Worm (Caenorhabditis elegans): ENCODE measurements around the gene bus-17.

The bus-17 gene

ce11 chrX:15772674-15773073 is 6.5 kb upstream of the bus-17 start, which contains the start of gene Y7A5A.2:
Gene Y7A5A.2, minus strand, starts transcription at chrX:15772735.
- TF ChIP-seq blmp-1 (tag; optimal IDR thresholded peaks at IDR 0.05): peak; percentile 40
- TF ChIP-seq unc-39 (tag; optimal IDR thresholded peaks at IDR 0.05): no peak

DNA sequence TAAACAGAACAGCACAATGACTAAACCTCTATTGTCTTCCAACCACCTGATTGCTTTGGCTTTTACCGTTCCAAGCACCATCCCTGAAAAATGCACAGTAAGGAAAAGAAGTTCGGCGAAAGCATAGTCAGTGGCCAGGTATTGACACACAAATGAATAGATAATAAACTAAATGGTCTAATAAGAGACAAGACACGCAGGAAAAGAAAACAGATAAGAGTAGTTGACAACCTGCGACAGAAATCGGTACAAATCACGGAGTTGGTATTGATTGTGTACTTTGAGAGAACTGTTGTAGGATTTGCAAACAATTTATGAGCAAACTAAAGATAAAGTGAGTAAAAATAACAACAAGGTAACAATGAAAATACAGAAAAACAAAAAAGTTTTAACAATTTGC is 5.3 kb upstream of the bus-17 start, which contains the start of gene Y7A5A.1:
TSS of gene Y7A5A.1 (minus strand) at position 83 of the 400 bp plus-strand sequence.
- TF ChIP-seq nhr-237 (tag; optimal IDR thresholded peaks at IDR 0.05) (no peak), flh-1 (GFP tag; optimal IDR thresholded peaks at IDR 0.05) (no peak), ztf-11 (tag; optimal IDR thresholded peaks at IDR 0.05) (no peak), snpc-4 (tag; optimal IDR thresholded peaks at IDR 0.05) (no peak), bed-3 (GFP tag; optimal IDR thresholded peaks at IDR 0.05) (no peak), elt-1 (tag; optimal IDR thresholded peaks at IDR 0.05; ENCODE audit: borderline replicate concordance, insufficient read depth) (no peak), ceh-43 (GFP tag; optimal IDR thresholded peaks at IDR 0.05) (no peak), mep-1 (tag; optimal IDR thresholded peaks at IDR 0.05) (no peak), unc-62 (GFP tag; optimal IDR thresholded peaks at IDR 0.05) (no peak), lsy-2 (tag; optimal IDR thresholded peaks at IDR 0.05) (no peak), elt-3 (tag; optimal IDR thresholded peaks at IDR 0.05) (no peak), tbx-8 (GFP tag; optimal IDR thresholded peaks at IDR 0.05) (no peak), mls-2 (tag; optimal IDR thresholded peaks at IDR 0.05) (no peak), nhr-28 (tag; optimal IDR thresholded peaks at IDR 0.05) (no peak), sptf-1 (tag; optimal IDR thresholded peaks at IDR 0.05) (no peak)

ce11 chrX:15770787-15771186 is 4.6 kb upstream of the bus-17 start:
- TF ChIP-seq ztf-11 (tag; optimal IDR thresholded peaks at IDR 0.05) (no peak), M03D4.4 (tag; optimal IDR thresholded peaks at IDR 0.05) (no peak), unc-62 (GFP tag; optimal IDR thresholded peaks at IDR 0.05) (no peak), elt-1 (tag; optimal IDR thresholded peaks at IDR 0.05; ENCODE audit: borderline replicate concordance, insufficient read depth) (no peak), nhr-237 (tag; optimal IDR thresholded peaks at IDR 0.05) (no peak), tbx-8 (GFP tag; optimal IDR thresholded peaks at IDR 0.05) (no peak), snpc-4 (tag; optimal IDR thresholded peaks at IDR 0.05) (no peak), nhr-76 (tag; optimal IDR thresholded peaks at IDR 0.05) (no peak), nhr-12 (tag; optimal IDR thresholded peaks at IDR 0.05) (no peak)

DNA sequence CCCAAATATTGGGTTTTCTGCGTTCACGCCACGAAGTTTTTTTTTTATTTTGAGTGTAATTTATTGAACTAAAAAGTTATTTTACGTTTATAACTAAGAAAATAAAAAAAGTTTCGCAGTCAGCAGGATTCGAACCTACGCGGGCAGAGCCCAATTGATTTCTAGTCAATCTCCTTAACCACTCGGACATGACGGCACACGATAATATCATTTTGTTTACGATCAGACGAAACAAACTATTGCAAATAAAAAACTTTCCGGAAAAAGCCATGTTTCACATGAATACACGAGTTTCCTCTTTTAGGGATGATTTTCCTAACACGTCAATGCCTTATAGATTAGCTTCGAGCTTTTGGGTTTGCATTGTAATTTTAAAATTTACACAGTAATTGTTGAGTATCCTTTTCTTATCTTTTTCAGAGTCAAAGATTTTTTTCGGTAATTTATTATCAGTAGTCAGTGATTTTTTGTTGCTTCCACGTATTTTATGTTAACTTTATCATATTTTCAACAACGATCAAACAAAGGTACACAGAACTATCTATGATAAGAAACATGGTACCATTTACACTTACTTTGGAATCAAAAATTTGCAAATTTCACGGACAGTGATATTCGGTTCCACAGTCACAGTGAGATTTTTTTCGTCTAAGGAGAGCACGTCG is 3.9 kb upstream of the bus-17 start:
- TF ChIP-seq ham-2 (GFP tag; optimal IDR thresholded peaks at IDR 0.05): no peak
- TF ChIP-seq drap-1 (GFP tag; optimal IDR thresholded peaks at IDR 0.05): no peak
- no peak for TF ChIP-seq snpc-4 (tag; optimal IDR thresholded peaks at IDR 0.05)
- TF ChIP-seq ceh-43 (GFP tag; optimal IDR thresholded peaks at IDR 0.05): no peak
- no peak for TF ChIP-seq nhr-28 (tag; optimal IDR thresholded peaks at IDR 0.05)
- TF ChIP-seq flh-1 (GFP tag; optimal IDR thresholded peaks at IDR 0.05): no peak
- no peak for TF ChIP-seq M03D4.4 (tag; optimal IDR thresholded peaks at IDR 0.05)
- TF ChIP-seq elt-3 (tag; optimal IDR thresholded peaks at IDR 0.05): no peak

DNA sequence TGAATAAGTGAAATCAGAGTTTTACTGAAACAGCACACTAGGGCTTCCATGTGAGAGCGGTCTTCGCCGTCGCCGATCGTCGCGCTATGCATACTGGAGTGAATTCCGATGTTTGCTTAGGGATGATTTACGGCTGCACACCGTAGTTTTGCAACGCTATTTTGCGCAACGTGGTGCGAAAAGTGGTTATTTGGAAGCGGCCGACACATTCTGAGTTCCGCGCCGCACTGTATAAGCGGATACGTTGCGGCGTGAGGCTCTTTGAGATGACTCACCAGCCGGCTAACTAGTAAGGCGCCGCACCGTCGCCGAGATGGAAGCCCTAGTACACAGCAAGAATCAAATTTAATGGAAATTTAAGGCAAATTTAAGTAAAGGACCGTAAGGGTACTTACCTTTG is 2.4 kb upstream of the bus-17 start:
- TF ChIP-seq M03D4.4 (tag; optimal IDR thresholded peaks at IDR 0.05): no peak
- no peak for TF ChIP-seq unc-39 (tag; optimal IDR thresholded peaks at IDR 0.05)
- no peak for TF ChIP-seq blmp-1 (tag; optimal IDR thresholded peaks at IDR 0.05)
- no peak for TF ChIP-seq ceh-83 (GFP tag; optimal IDR thresholded peaks at IDR 0.05)
- TF ChIP-seq ztf-11 (tag; optimal IDR thresholded peaks at IDR 0.05): no peak
- TF ChIP-seq tbx-8 (GFP tag; optimal IDR thresholded peaks at IDR 0.05): no peak
- no peak for TF ChIP-seq ham-2 (GFP tag; optimal IDR thresholded peaks at IDR 0.05)
- TF ChIP-seq lin-32 (GFP tag; optimal IDR thresholded peaks at IDR 0.05): no peak
- TF ChIP-seq ces-1 (GFP tag; optimal IDR thresholded peaks at IDR 0.05): no peak
- TF ChIP-seq mls-2 (tag; optimal IDR thresholded peaks at IDR 0.05): no peak
- no peak for TF ChIP-seq hlh-1 (tag; optimal IDR thresholded peaks at IDR 0.05)
- no peak for TF ChIP-seq cnd-1 (tag; optimal IDR thresholded peaks at IDR 0.05)
- TF ChIP-seq unc-62 (GFP tag; optimal IDR thresholded peaks at IDR 0.05): no peak
- TF ChIP-seq nhr-76 (tag; optimal IDR thresholded peaks at IDR 0.05): no peak
- no peak for TF ChIP-seq flh-1 (GFP tag; optimal IDR thresholded peaks at IDR 0.05)
- no peak for TF ChIP-seq nhr-2 (tag; optimal IDR thresholded peaks at IDR 0.05)
- TF ChIP-seq bed-3 (GFP tag; optimal IDR thresholded peaks at IDR 0.05): no peak
- no peak for TF ChIP-seq nhr-28 (tag; optimal IDR thresholded peaks at IDR 0.05)

DNA sequence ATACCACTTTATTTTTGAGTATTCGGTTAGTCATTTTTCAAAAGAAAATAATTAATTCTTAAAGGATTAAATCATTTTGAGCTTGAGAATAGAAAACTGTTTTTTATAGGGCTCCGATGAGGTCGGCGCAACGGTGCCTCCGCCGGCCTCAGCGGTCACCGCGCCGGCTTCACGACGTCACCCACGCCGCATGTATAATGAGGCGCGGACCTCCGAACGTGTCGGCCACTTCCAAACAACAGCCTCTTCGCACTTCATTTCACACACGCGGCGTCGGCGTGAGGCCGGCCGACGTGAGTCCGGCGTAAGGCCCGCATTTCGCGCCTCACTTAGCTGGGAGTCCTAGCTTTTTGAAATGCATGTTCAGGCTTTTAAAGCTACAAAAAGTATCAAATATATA is 707 bp upstream of the bus-17 start:
- TF ChIP-seq unc-120 (tag; optimal IDR thresholded peaks at IDR 0.05; ENCODE audit: poor library complexity, severe bottlenecking) (no peak), mls-2 (tag; optimal IDR thresholded peaks at IDR 0.05) (no peak), pha-4 (tag; optimal IDR thresholded peaks at IDR 0.05) (no peak), sem-2 (GFP tag; optimal IDR thresholded peaks at IDR 0.05) (no peak), blmp-1 (tag; optimal IDR thresholded peaks at IDR 0.05) (no peak), tbx-8 (GFP tag; optimal IDR thresholded peaks at IDR 0.05) (no peak), lin-32 (GFP tag; optimal IDR thresholded peaks at IDR 0.05) (no peak), drap-1 (GFP tag; optimal IDR thresholded peaks at IDR 0.05) (no peak), ceh-43 (GFP tag; optimal IDR thresholded peaks at IDR 0.05) (no peak), elt-1 (tag; optimal IDR thresholded peaks at IDR 0.05; ENCODE audit: borderline replicate concordance, insufficient read depth) (no peak), mab-5 (tag; optimal IDR thresholded peaks at IDR 0.05) (no peak), unc-62 (GFP tag; optimal IDR thresholded peaks at IDR 0.05) (no peak), unc-39 (tag; optimal IDR thresholded peaks at IDR 0.05) (no peak), elt-3 (tag; optimal IDR thresholded peaks at IDR 0.05) (no peak), nhr-28 (tag; optimal IDR thresholded peaks at IDR 0.05) (no peak), ztf-11 (tag; optimal IDR thresholded peaks at IDR 0.05) (no peak), ham-2 (GFP tag; optimal IDR thresholded peaks at IDR 0.05) (no peak), M03D4.4 (tag; optimal IDR thresholded peaks at IDR 0.05) (no peak), hlh-1 (tag; optimal IDR thresholded peaks at IDR 0.05) (no peak)

Measured in whole organism, mixed stage, embryonic.